Worm (Caenorhabditis elegans) whole organism, mixed stage, embryonic: Measurements from ENCODE around the gene nspc-14.
A peak's percentile ranks its signal among the peaks of the same experiment; 100 is the strongest.

Experiments
- M03D4.4 ChIP-seq: sonication (generic microtip); optimal IDR thresholded peaks from 2 replicates; lab custom pipeline; 2017; ENCODE audit warnings: mild to moderate bottlenecking, missing genetic modification characterization, missing compliant biosample characterization
- bed-3 ChIP-seq: fragments of 200-800 bp; sonication (Bioruptor generic); optimal IDR thresholded peaks from 3 replicates; lab custom pipeline; 2018; ENCODE audit warnings: mild to moderate bottlenecking, missing genetic modification characterization, moderate library complexity, missing compliant biosample characterization
- blmp-1 ChIP-seq: fragments of 150-350 bp; optimal IDR thresholded peaks from 2 replicates; lab custom pipeline; 2014; ENCODE audit warnings: missing biosample characterization, missing genetic modification characterization
- ceh-39 ChIP-seq: fragments of 150-350 bp; optimal IDR thresholded peaks from 2 replicates; lab custom pipeline; 2014; ENCODE audit warnings: missing biosample characterization, missing genetic modification characterization
- ceh-43 ChIP-seq: fragments of 200-800 bp; sonication (Bioruptor generic); optimal IDR thresholded peaks from 2 replicates; lab custom pipeline; 2018; ENCODE audit warnings: mild to moderate bottlenecking, missing genetic modification characterization, moderate library complexity, missing compliant biosample characterization
- ceh-83 ChIP-seq: fragments of 200-800 bp; sonication (Bioruptor generic); optimal IDR thresholded peaks from 2 replicates; lab custom pipeline; 2018; ENCODE audit warnings: mild to moderate bottlenecking, missing genetic modification characterization, missing compliant biosample characterization
- ces-1 ChIP-seq: fragments of 150-350 bp; optimal IDR thresholded peaks from 2 replicates; lab custom pipeline; 2014; ENCODE audit warnings: missing biosample characterization, missing genetic modification reagents, missing genetic modification characterization
- cnd-1 ChIP-seq: fragments of 200-800 bp; sonication (Bioruptor generic); optimal IDR thresholded peaks from 2 replicates; lab custom pipeline; 2018; ENCODE audit warnings: mild to moderate bottlenecking, missing genetic modification characterization, missing compliant biosample characterization
- drap-1 ChIP-seq: fragments of 200-800 bp; sonication (Bioruptor generic); optimal IDR thresholded peaks from 3 replicates; lab custom pipeline; 2018; ENCODE audit warnings: mild to moderate bottlenecking, missing genetic modification characterization, missing compliant biosample characterization
- elt-1 ChIP-seq: sonication (generic microtip); optimal IDR thresholded peaks from 2 replicates; lab custom pipeline; 2017; ENCODE audit warnings: missing genetic modification characterization, mild to moderate bottlenecking, missing compliant biosample characterization, antibody characterized with exemption, moderate library complexity, borderline replicate concordance; ENCODE audit not compliant: insufficient read depth
- ham-2 ChIP-seq: fragments of 200-800 bp; sonication (Bioruptor generic); optimal IDR thresholded peaks from 2 replicates; lab custom pipeline; 2018; ENCODE audit warnings: mild to moderate bottlenecking, missing genetic modification characterization, missing compliant biosample characterization
- hlh-1 ChIP-seq: fragments of 150-350 bp; optimal IDR thresholded peaks from 2 replicates; lab custom pipeline; 2014; ENCODE audit warnings: missing biosample characterization, missing genetic modification reagents, missing genetic modification characterization
- lin-13 ChIP-seq: fragments of 150-350 bp; optimal IDR thresholded peaks from 2 replicates; lab custom pipeline; 2014; ENCODE audit warnings: missing biosample characterization, missing genetic modification characterization
- lin-32 ChIP-seq: fragments of 200-800 bp; sonication (Bioruptor generic); optimal IDR thresholded peaks from 2 replicates; lab custom pipeline; 2018; ENCODE audit warnings: mild to moderate bottlenecking, missing genetic modification characterization, missing compliant biosample characterization
- lsy-2 ChIP-seq: fragments of 150-350 bp; optimal IDR thresholded peaks from 2 replicates; lab custom pipeline; 2014; ENCODE audit warnings: missing biosample characterization, missing genetic modification characterization
- mab-5 ChIP-seq: fragments of 150-350 bp; optimal IDR thresholded peaks from 2 replicates; lab custom pipeline; 2014; ENCODE audit warnings: missing biosample characterization, missing genetic modification characterization
- mep-1 ChIP-seq: fragments of 150-350 bp; optimal IDR thresholded peaks from 2 replicates; lab custom pipeline; 2017; ENCODE audit warnings: missing biosample characterization, missing genetic modification reagents, missing genetic modification characterization, inconsistent platforms
- mls-2 ChIP-seq: sonication (generic microtip); optimal IDR thresholded peaks from 2 replicates; lab custom pipeline; 2016; ENCODE audit warnings: mild to moderate bottlenecking, missing genetic modification characterization, moderate library complexity, missing compliant biosample characterization
- nhr-12 ChIP-seq: fragments of 150-350 bp; optimal IDR thresholded peaks from 2 replicates; lab custom pipeline; 2014; ENCODE audit warnings: missing biosample characterization, missing genetic modification characterization
- nhr-237 ChIP-seq: fragments of 150-350 bp; optimal IDR thresholded peaks from 2 replicates; lab custom pipeline; 2014; ENCODE audit warnings: missing biosample characterization, missing genetic modification characterization
- nhr-28 ChIP-seq: fragments of 150-350 bp; optimal IDR thresholded peaks from 2 replicates; lab custom pipeline; 2014; ENCODE audit warnings: missing biosample characterization, missing genetic modification characterization
- nhr-76 ChIP-seq: sonication (generic microtip); optimal IDR thresholded peaks from 2 replicates; lab custom pipeline; 2017; ENCODE audit warnings: missing biosample characterization, missing genetic modification characterization
- pha-4 ChIP-seq: fragments of 150-350 bp; optimal IDR thresholded peaks from 2 replicates; lab custom pipeline; 2018; ENCODE audit warnings: missing biosample characterization, missing genetic modification reagents, missing genetic modification characterization
- snpc-4 ChIP-seq: fragments of 150-350 bp; optimal IDR thresholded peaks from 2 replicates; lab custom pipeline; 2014; ENCODE audit warnings: missing biosample characterization, missing genetic modification characterization
- sptf-1 ChIP-seq: sonication (generic microtip); optimal IDR thresholded peaks from 2 replicates; lab custom pipeline; 2017; ENCODE audit warnings: mild to moderate bottlenecking, missing genetic modification characterization, moderate library complexity, missing compliant biosample characterization
- tbx-8 ChIP-seq: fragments of 200-800 bp; sonication (Bioruptor generic); optimal IDR thresholded peaks from 2 replicates; lab custom pipeline; 2018; ENCODE audit warnings: mild to moderate bottlenecking, missing genetic modification characterization, moderate library complexity, missing compliant biosample characterization
- unc-120 ChIP-seq: sonication (generic microtip); optimal IDR thresholded peaks from 2 replicates; lab custom pipeline; 2017; ENCODE audit warnings: missing genetic modification characterization, missing compliant biosample characterization; ENCODE audit not compliant: poor library complexity, severe bottlenecking
- unc-39 ChIP-seq: fragments of 150-350 bp; optimal IDR thresholded peaks from 2 replicates; lab custom pipeline; 2014; ENCODE audit warnings: missing biosample characterization, missing genetic modification characterization
- unc-62 ChIP-seq: fragments of 150-350 bp; optimal IDR thresholded peaks from 2 replicates; lab custom pipeline; 2014; ENCODE audit warnings: missing biosample characterization, missing genetic modification reagents, missing genetic modification characterization
- zip-8 ChIP-seq: fragments of 150-350 bp; optimal IDR thresholded peaks from 2 replicates; lab custom pipeline; 2014; ENCODE audit warnings: missing biosample characterization, missing genetic modification characterization
- ztf-11 ChIP-seq: fragments of 150-350 bp; optimal IDR thresholded peaks from 2 replicates; lab custom pipeline; 2014; ENCODE audit warnings: missing biosample characterization, missing genetic modification characterization

nspc-14 gene

DNA sequence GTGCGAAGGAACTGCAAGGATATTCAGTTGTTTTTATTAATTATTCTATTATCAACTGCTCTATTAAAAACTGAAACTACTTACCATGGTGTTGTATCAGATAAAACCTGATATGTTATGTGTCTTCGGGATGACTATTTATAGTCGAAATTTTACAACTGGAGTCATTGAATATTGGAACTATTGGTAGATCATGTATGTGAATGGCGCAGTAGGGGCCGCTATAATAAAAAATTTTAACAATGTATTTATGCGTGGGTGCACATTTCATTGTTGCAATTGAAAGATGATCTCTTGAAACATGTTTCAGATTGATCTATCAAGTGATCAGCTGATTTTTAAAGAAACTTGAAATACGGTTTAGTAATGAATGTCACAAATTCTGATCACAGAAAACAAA lies at the start of gene nspc-14:
Gene nspc-14, minus strand, starts transcription at position 101 of the 400 bp plus-strand sequence.
- no peak for TF ChIP-seq bed-3 (GFP tag; lab: Kevin White, UChicago)
- TF ChIP-seq, all 35 proteins: peak for 0

DNA sequence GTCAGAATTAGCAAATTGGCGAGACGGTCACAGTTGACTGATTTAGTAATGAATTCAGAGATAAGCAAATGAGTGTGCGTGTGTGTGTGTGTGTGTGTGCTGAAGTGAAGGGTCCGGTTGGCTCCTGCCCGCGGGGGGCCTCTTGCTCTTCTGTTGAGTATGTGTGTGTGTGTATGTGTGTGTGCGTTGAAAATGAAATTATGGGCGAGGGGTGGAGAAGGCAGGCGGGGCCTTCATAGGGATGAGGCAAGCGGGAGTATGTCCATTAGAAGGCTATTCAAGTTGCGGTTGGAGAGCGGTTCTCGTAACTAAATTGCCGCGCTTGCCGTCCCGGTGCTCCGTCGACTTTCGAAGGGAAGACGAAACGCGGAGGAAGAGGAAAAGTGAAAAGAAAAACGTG lies 48.4 kb upstream of the nspc-14 start:
- TF ChIP-seq sptf-1 (tag; lab: Kevin White, UChicago), result peak; percentile 71
- no peak for TF ChIP-seq nhr-237 (tag; lab: Kevin White, UChicago)
- TF ChIP-seq ceh-43 (GFP tag; lab: Kevin White, UChicago), result no peak
- no peak for TF ChIP-seq lin-13 (tag; lab: Kevin White, UChicago)
- TF ChIP-seq mab-5 (tag; lab: Kevin White, UChicago), result no peak
- TF ChIP-seq elt-1 (tag; lab: Kevin White, UChicago), result no peak
- no peak for TF ChIP-seq ceh-39 (tag; lab: Kevin White, UChicago)
- no peak for TF ChIP-seq lsy-2 (tag; lab: Kevin White, UChicago)
- no peak for TF ChIP-seq snpc-4 (tag; lab: Kevin White, UChicago)
- TF ChIP-seq unc-120, result peak; percentile 32
- TF ChIP-seq drap-1, result peak; percentile 62
- peak; percentile 98 for TF ChIP-seq ces-1 (GFP tag; lab: Kevin White, UChicago)
- no peak for TF ChIP-seq ham-2 (GFP tag; lab: Kevin White, UChicago)
- peak; percentile 33 for TF ChIP-seq mls-2 (tag; lab: Kevin White, UChicago)
- TF ChIP-seq unc-39 (tag; lab: Kevin White, UChicago), result no peak
- TF ChIP-seq lin-32 (GFP tag; lab: Kevin White, UChicago), result no peak

DNA sequence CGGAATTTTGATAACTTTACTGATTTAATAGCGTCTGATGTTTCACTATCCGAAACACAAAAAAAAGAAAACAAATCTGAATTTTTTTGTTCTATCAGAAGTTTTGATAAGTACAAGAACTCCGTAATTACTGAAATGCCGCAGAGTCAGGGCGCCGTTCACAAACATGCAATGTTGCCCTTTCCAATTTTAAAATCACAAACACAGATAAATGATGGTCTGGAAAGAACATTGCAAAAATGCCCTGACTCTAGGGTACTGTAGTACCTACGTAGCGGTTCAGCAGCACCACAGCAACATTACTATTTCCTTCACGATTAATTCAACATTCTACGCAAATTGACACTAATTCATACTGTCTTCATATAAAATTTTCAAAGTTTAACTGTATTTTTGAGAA lies 47.7 kb upstream of the nspc-14 start:
- TF ChIP-seq nhr-12 (tag; lab: Kevin White, UChicago) (no peak), M03D4.4 (tag; lab: Kevin White, UChicago) (no peak), nhr-28 (tag; lab: Kevin White, UChicago) (no peak), lsy-2 (tag; lab: Kevin White, UChicago) (no peak), zip-8 (tag; lab: Kevin White, UChicago) (no peak), mep-1 (tag; lab: Kevin White, UChicago) (no peak), ceh-39 (tag; lab: Kevin White, UChicago) (no peak), blmp-1 (tag; lab: Kevin White, UChicago) (no peak), lin-13 (tag; lab: Kevin White, UChicago) (no peak), ztf-11 (tag; lab: Kevin White, UChicago) (no peak)
- TF ChIP-seq, all 35 proteins: peak for 0

DNA sequence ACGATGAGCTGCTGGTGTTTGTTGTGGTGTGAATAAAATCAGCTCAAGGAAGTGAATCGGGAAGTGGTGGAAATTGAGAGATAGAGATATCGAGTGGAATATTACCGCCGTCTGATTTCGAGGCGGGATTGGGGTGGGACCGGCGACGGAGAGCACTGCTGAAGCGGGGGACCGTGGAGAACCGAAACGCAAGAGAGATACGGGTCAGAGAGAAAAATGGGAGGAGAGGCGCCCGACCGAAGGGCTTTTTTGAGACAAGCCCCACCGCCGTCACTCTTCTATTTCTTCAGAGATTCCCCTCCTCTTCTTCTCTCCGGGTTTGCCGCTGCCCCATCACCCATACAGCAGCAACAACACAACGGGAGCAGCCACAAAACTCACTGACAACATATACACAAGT lies 47.2 kb upstream of the nspc-14 start:
- TF ChIP-seq tbx-8, result no peak
- no peak for TF ChIP-seq mab-5 (tag; lab: Kevin White, UChicago)
- no peak for TF ChIP-seq pha-4
- no peak for TF ChIP-seq ceh-83 (GFP tag; lab: Kevin White, UChicago)
- no peak for TF ChIP-seq hlh-1 (tag; lab: Kevin White, UChicago)
- TF ChIP-seq unc-62 (GFP tag; lab: Kevin White, UChicago), result no peak
- TF ChIP-seq M03D4.4 (tag; lab: Kevin White, UChicago), result no peak
- TF ChIP-seq ztf-11 (tag; lab: Kevin White, UChicago), result no peak
- no peak for TF ChIP-seq cnd-1 (tag; lab: Kevin White, UChicago)
- TF ChIP-seq nhr-237 (tag; lab: Kevin White, UChicago), result no peak
- no peak for TF ChIP-seq nhr-28 (tag; lab: Kevin White, UChicago)
- TF ChIP-seq ham-2 (GFP tag; lab: Kevin White, UChicago), result no peak

DNA sequence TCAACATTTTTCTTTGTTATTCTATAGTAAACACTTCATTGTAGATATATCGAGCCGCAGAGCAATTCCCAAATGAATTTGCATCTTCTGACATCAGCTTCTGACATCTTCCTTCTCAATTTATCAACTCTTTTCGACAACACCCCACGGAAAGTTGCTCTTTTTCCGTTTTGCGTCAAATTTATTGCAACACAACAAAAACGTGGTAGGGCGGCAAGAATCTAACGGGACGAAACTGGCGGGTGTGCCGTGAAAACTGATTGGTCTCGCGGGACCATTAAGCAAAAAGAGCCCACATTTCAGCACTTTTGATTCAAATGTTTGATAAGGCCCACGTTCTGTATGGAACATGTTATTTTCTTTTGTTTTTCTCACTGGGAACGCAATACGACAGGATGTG lies 45.9 kb upstream of the nspc-14 start:
- TF ChIP-seq nhr-28 (tag; lab: Kevin White, UChicago), result no peak
- no peak for TF ChIP-seq mab-5 (tag; lab: Kevin White, UChicago)
- TF ChIP-seq lin-13 (tag; lab: Kevin White, UChicago), result no peak
- no peak for TF ChIP-seq nhr-76 (tag; lab: Kevin White, UChicago)
- TF ChIP-seq unc-62 (GFP tag; lab: Kevin White, UChicago), result peak; percentile 54
- no peak for TF ChIP-seq ham-2 (GFP tag; lab: Kevin White, UChicago)
